Fruit fly (Drosophila melanogaster) S2 (cell line): ENCODE data around the gene CG14246.

Experiments
- CG8478 ChIP-seq: fragments of >200 bp; optimal IDR thresholded peaks from 2 replicates; lab custom pipeline; 2018
- CTCF ChIP-seq, 2 experiments: fragments of >200 bp; optimal IDR thresholded peaks; 2 replicates each; lab custom pipeline; 2018

CG14246 gene

DNA sequence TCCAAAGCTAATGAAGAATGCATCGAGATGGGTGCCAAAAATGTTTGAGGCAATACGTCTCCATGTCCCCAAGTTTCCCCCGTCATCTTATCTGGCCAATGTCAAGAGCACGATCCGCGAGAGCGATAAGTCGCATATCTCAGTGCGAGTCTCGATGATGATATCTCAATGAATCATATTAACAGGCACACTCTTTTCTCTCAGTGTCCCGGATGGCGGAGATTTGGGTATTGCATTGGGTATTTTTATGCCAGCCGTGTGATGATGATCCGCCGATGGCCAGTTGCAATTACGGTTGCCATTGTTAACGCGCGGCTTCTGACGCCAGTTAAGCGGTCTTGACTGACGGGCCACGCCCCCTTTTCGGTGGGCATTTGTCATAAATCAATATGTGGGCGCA lies at the start of gene CG14246:
Gene CG14246 (plus strand): TSS at position 301 of the 400 bp plus-strand sequence.
- no peak for TF ChIP-seq CG8478 (lab: Kevin White, UChicago)
- TF ChIP-seq CTCF (optimal IDR thresholded peaks at IDR 0.05; lab: Kevin White, UChicago), result no peak

DNA sequence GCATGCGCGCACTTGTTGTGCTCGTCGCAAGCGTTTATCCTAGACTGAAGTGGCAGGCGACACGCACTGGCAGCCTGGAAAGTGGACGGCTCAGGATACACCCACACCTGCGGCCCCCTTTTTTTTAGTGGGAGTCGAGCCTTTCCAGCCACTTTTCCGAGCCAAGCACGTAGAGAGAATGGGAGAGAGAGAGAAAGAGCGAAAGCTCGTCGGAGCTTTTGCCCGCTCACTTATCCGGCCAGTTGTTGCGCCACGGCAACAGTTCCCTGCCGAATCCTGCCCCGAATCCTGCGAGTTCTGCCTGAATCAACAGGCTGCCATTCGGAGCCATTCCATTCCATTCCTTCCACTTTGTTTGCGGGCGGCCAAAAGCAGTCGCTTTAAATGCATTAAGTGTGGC lies 45.2 kb upstream of the CG14246 start, which contains the start of gene beat-VII:
Gene beat-VII (minus strand): TSS at position 20 of the 400 bp plus-strand sequence.
- TF ChIP-seq CTCF (optimal IDR thresholded peaks at IDR 0.05; lab: Kevin White, UChicago) (no peak), CG8478 (lab: Kevin White, UChicago) (no peak)

dm6 chr3R:26690197-26690596 lies 36.9 kb upstream of the CG14246 start:
- TF ChIP-seq CTCF (optimal IDR thresholded peaks at IDR 0.05; lab: Kevin White, UChicago) (no peak), CG8478 (lab: Kevin White, UChicago) (no peak)

dm6 chr3R:26693490-26693889 lies 33.6 kb upstream of the CG14246 start, which contains the start of gene TwdlQ:
Gene TwdlQ (minus strand): TSS chr3R:26693590.
- TF ChIP-seq CTCF (optimal IDR thresholded peaks at IDR 0.05; lab: Kevin White, UChicago) (no peak), CG8478 (lab: Kevin White, UChicago) (no peak)

DNA sequence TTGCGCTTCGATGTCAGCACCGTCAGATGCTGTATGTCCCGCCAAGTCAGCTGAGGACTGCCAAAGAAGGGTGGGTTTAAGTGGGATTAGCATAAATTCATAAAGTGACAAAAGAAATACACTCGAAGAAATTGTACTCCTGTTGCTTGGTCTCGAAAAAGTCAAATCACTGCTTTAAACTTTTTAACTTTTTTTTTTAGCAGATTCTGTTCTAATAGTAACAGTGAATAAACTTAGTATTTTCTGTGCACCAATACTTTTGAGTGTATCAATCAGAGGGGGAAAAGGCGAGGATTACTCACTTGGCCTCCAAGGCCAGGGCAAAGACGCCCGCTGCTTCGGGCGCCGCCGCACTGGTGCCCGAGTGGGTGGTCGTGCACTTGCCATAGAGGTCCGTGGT lies 27.0 kb upstream of the CG14246 start:
- TF ChIP-seq CG8478 (lab: Kevin White, UChicago) (no peak), CTCF (optimal IDR thresholded peaks at IDR 0.05; lab: Kevin White, UChicago) (no peak)

DNA sequence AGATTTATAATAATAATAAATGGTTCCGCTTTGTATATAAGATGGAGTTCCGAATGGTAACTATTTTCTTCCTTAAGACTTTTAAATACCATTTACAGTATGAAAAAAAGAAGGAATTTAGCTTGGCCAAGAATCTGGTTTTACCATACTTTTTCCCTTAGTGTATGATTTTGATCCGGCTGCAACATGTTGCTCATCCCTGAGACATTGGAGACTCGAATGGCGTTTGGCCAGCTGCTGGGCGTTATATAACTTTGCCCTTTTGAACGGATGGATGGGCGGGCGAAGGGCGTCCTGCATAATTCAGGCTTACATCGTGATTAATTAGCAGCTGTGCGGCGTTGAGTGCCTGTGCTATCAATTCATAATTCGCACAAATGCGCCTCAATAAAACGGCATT lies 22.8 kb upstream of the CG14246 start:
- TF ChIP-seq CTCF (optimal IDR thresholded peaks at IDR 0.05; lab: Kevin White, UChicago), result no peak

DNA sequence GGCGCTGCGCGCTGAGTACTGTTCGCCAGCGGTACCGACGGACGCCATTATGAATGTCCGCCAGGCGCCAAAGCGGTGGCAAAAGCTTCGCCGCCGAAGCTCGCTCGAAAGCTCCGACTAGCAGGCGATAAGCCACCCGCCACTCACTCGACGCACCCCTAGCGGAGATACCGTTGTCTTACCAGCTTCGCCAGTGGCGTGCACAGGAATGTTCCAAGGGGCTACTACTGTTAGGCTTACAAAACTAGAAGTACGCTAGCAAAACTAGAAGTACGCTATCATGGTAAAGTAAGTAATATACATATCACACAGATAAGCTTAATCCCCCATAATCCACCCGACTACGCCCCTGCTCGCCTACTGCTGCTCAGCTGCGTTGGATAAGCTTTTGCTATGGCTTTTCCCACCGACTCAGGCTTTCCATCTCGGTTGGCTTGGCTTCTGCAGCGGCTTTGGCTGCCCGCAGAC lies 13.0 kb upstream of the CG14246 start, which contains the start of gene amon:
Gene amon (minus strand): TSS at position 51 of the 468 bp plus-strand sequence.
- TF ChIP-seq CG8478 (lab: Kevin White, UChicago) (no peak), CTCF (optimal IDR thresholded peaks at IDR 0.05; lab: Kevin White, UChicago) (no peak)

DNA sequence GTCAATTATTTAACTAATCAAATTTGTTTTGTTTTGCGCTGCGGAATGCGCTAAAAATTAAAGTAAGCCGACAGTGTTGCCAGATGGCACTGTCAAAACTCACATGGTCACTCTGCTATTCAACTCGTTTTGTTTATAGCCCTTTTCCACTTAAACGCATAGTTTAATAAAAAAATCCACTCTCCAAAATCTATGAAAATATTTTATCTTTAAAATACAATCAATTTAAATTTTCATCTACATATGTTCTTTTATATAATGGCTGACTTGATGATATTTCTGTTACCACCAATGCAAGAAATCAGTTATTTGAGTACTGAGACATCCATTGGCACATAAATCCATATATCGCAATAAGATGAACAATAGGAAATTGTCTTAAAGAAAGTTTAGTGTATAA lies 9.8 kb upstream of the CG14246 start, which contains the start of gene CG6425:
Gene CG6425 (minus strand): TSS at position 95 of the 400 bp plus-strand sequence.
- TF ChIP-seq CG8478 (lab: Kevin White, UChicago) (no peak), CTCF (optimal IDR thresholded peaks at IDR 0.05; lab: Kevin White, UChicago) (peak in 1 of 2 experiments; percentile 20)

DNA sequence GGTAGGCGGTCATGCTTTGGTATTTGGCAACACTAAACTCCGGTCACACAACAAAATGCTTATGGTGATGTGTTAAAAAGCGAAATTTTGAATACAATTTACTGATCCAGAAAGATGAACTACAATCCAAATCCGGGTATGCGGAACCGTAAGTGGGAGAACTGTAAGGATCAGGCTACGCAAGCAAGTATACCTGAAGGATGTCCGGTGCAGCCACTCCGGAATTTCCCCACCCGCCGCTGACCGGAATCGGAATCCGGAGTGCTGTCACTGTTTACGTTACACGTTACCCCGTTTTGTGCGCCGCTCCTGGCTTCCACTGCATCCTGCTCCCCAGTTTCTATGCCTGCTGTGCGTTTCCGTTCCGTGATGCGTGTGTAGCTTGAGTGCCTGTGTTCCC lies 9.2 kb upstream of the CG14246 start, which contains the start of gene Yif1:
Gene Yif1 (plus strand): TSS at position 8 of the 400 bp plus-strand sequence.
- TF ChIP-seq CG8478 (lab: Kevin White, UChicago) (no peak), CTCF (optimal IDR thresholded peaks at IDR 0.05; lab: Kevin White, UChicago) (no peak)

DNA sequence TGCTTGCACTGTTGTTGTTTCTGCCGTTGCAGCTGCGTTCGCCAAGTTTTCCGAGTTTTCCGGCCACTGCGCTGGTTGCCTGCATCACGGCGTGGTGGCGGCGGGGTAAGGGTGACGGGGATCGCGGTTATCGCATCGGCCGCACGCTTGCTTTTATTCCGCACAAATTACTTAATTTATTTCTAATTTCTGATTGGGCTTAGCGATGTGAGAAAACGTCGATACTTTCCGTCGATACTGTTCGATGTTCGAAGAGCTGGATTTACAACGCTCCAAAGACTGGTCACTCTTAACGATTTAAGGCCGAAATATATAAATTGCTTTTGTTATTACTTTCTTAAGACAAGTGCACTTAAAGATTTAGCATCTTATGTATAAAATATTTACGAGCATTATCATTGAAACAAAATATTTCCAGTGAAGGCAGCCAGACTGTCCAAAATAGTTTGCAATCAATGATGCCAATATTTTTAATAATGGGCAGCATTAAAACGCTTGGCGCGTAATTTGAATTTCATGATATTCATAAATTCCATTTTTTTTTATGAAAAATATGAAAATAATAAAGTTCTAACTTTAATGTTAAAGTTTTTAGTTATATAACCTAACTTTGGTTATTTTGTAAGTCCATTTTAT lies 2.0 kb upstream of the CG14246 start, which contains the start of gene CG6420:
Gene CG6420 (minus strand): TSS at position 240 of the 636 bp plus-strand sequence.
- TF ChIP-seq CG8478 (lab: Kevin White, UChicago) (no peak), CTCF (optimal IDR thresholded peaks at IDR 0.05; lab: Kevin White, UChicago) (no peak)

DNA sequence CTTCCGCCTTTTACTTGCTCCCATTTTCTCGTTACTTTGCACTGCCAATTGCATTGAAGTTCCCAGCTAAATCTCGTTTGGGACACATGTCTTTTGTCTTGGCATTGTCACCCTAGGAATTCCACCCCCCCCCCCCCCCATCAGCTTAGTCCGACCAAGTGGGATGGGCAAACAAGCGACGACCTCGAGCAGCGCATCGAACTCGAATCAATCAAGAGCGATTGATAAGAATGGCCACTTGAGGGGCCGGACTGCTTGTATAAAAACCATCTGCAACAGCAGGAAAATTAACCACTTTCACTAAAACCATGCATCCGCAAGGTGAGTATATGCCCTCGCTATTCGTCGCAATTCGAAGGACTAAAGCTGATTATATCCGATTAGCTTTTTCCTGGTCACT lies 1.3 kb upstream of the CG14246 start, which contains the start of gene CG14244:
Gene CG14244 (plus strand): TSS at position 301 of the 400 bp plus-strand sequence.
- TF ChIP-seq CG8478 (lab: Kevin White, UChicago) (no peak), CTCF (optimal IDR thresholded peaks at IDR 0.05; lab: Kevin White, UChicago) (no peak)

DNA sequence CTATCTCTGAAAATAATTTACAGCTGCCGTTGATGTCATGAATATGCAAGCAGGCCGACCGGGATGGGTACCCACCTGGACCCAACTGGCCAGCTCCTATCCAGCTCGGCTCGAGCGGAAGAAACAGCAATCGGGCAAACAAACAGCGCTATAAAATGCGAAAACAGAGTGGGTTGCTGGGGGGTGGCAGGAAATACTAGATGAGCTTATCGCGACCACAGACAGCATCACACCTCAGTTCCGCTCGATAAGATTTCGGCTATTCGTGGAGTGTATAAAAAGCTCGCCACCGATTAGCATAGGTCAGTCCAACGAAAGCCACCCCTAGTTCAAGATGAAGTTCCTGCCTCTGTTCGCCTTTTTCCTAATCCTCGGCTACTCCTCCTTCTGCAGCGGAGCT lies 1.3 kb downstream of the CG14246 start, which contains the start of gene CG14245:
Gene CG14245 (plus strand): TSS at position 301 of the 400 bp plus-strand sequence.
- no peak for TF ChIP-seq CTCF (optimal IDR thresholded peaks at IDR 0.05; lab: Kevin White, UChicago)
- no peak for TF ChIP-seq CG8478 (lab: Kevin White, UChicago)

DNA sequence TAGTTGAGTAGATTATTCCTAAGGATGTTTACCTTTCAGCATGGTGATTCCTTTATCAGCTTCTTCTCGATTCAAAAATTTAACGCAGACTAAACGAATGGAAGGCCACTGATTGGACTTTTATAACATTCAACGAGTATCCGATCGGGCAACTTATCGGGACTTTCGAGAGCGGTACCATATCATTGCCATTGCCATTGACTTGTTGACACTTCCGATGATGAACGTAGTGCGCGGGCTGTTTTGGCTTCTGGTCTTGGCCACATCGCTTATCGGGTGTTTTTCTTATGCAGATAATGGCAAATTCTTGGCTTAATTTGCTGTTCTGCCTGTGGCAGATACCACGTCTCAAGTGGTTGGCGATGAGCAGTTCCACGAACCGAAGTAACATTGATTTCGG lies 9.1 kb downstream of the CG14246 start, which contains the start of gene CG6403:
Gene CG6403 (minus strand): TSS at position 101 of the 400 bp plus-strand sequence.
- TF ChIP-seq CTCF (optimal IDR thresholded peaks at IDR 0.05; lab: Kevin White, UChicago) (no peak), CG8478 (lab: Kevin White, UChicago) (no peak)

DNA sequence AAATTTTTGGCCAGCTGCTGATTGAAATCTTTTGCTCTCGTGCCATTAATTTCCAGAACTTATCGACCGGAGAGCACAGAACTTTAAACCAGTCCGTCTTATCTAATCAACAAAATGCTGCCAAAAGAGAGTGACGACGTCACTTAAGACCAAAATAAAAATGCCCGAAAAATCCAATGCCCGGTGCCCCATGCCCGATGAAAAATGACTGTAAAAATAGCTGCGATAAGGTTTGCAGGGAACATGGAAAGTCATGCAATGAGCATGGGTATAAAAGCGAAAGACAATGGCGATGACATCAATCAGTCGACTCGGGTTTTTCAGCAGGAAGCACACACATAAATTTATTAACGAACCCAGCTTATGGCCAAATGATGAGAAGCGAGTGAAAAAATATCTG lies 10.2 kb downstream of the CG14246 start, which contains the start of gene CG14247:
Gene CG14247 (plus strand): TSS at position 301 of the 400 bp plus-strand sequence.
- TF ChIP-seq CG8478 (lab: Kevin White, UChicago), result no peak
- no peak for TF ChIP-seq CTCF (optimal IDR thresholded peaks at IDR 0.05; lab: Kevin White, UChicago)

- no peak for TF ChIP-seq CTCF (optimal IDR thresholded peaks at IDR 0.05; lab: Kevin White, UChicago)
Measured at dm6 chr3R:26761695-26762094, 34.6 kb downstream of the CG14246 start.
